Worm (Caenorhabditis elegans) whole organism, L3 larva: ENCODE data around the gene pis-1.

Experiments used
- ZK546.5 ChIP-seq: sonication (generic microtip); optimal IDR thresholded peaks from 2 replicates; lab custom pipeline; 2017; ENCODE audit warnings: missing biosample characterization, missing genetic modification characterization
- ama-1 ChIP-seq: fragments of 150-350 bp; optimal IDR thresholded peaks from 2 replicates; lab custom pipeline; 2018
- fos-1 ChIP-seq: fragments of 150-350 bp; optimal IDR thresholded peaks from 2 replicates; lab custom pipeline; 2014; ENCODE audit warnings: missing biosample characterization, missing genetic modification characterization
- nhr-11 ChIP-seq: fragments of 150-350 bp; optimal IDR thresholded peaks from 2 replicates; lab custom pipeline; 2014; ENCODE audit warnings: missing biosample characterization, missing genetic modification characterization
- nhr-12 ChIP-seq: fragments of 150-350 bp; optimal IDR thresholded peaks from 2 replicates; lab custom pipeline; 2014; ENCODE audit warnings: missing biosample characterization, missing genetic modification characterization
- nhr-23 ChIP-seq: fragments of 150-350 bp; optimal IDR thresholded peaks from 2 replicates; lab custom pipeline; 2014; ENCODE audit warnings: missing biosample characterization, missing genetic modification reagents, missing genetic modification characterization
- nhr-43 ChIP-seq: sonication (generic microtip); optimal IDR thresholded peaks from 2 replicates; lab custom pipeline; 2016; ENCODE audit warnings: mild to moderate bottlenecking, missing genetic modification characterization, missing compliant biosample characterization; ENCODE audit not compliant: poor library complexity, severe bottlenecking
- nhr-76 ChIP-seq: fragments of 150-350 bp; sonication (generic microtip); optimal IDR thresholded peaks from 5 replicates; lab custom pipeline; 2014; ENCODE audit warnings: missing biosample characterization, missing genetic modification characterization
- pqm-1 ChIP-seq: fragments of 150-350 bp; optimal IDR thresholded peaks from 2 replicates; lab custom pipeline; 2017; ENCODE audit warnings: missing biosample characterization, missing genetic modification characterization, inconsistent platforms
- unc-39 ChIP-seq: sonication (generic microtip); optimal IDR thresholded peaks from 4 replicates; lab custom pipeline; 2017; ENCODE audit warnings: missing biosample characterization, missing genetic modification characterization
- ztf-11 ChIP-seq: fragments of 150-350 bp; optimal IDR thresholded peaks from 2 replicates; lab custom pipeline; 2014; ENCODE audit warnings: missing biosample characterization, missing genetic modification characterization

ce11 chrIV:9810633-9811032, 14.2 kb upstream of the pis-1 start, which contains the start of gene dct-15:
- TF ChIP-seq nhr-76 (tag; lab: Kevin White, UChicago) (no peak), nhr-12 (tag; lab: Kevin White, UChicago) (no peak), pqm-1 (tag; lab: Kevin White, UChicago) (no peak), ztf-11 (tag; lab: Kevin White, UChicago) (no peak), ama-1 (no peak), fos-1 (no peak), ZK546.5 (tag; lab: Kevin White, UChicago) (no peak), nhr-11 (tag; lab: Kevin White, UChicago) (no peak), nhr-23 (tag; lab: Kevin White, UChicago) (no peak), nhr-43 (tag; lab: Kevin White, UChicago) (no peak), unc-39 (no peak)
